Worm (Caenorhabditis elegans): ENCODE data around the gene F58B4.2.

F58B4.2 gene

DNA sequence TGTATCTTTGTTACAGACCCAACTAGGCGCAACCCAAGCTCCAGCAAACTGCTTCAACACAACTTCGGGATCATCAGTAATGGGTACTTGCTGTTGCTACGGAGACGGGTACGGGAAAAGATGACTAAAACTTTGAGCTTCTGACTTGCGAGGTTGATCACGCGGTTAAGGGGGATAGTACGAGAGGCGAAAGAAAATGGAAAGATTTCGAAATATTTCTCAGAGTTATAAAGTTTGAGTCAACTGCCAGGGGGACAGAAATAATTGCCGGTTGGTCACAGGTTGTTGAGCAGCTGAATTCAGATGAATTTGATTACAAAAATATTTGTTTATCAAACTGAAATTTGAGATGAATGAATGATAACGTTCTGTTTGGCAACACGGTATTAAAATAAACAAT, 7.4 kb upstream of the F58B4.2 start:
- TF ChIP-seq madf-2 (tag; optimal IDR thresholded peaks at IDR 0.05) (no peak), ttx-3 (tag; optimal IDR thresholded peaks at IDR 0.05) (no peak), nhr-232 (tag; optimal IDR thresholded peaks at IDR 0.05) (no peak), T23F11.4 (GFP tag; optimal IDR thresholded peaks at IDR 0.05) (no peak), gmeb-2 (tag; optimal IDR thresholded peaks at IDR 0.05) (no peak), ceh-34 (tag; optimal IDR thresholded peaks at IDR 0.05) (no peak), hlh-6 (tag; optimal IDR thresholded peaks at IDR 0.05) (no peak), C38D4.7 (GFP tag; optimal IDR thresholded peaks at IDR 0.05) (no peak), unc-55 (GFP tag; optimal IDR thresholded peaks at IDR 0.05) (no peak), nhr-11 (tag; optimal IDR thresholded peaks at IDR 0.05) (no peak), nfya-1 (tag; optimal IDR thresholded peaks at IDR 0.05) (no peak), ceh-9 (tag; optimal IDR thresholded peaks at IDR 0.05) (no peak), ceh-18 (tag; optimal IDR thresholded peaks at IDR 0.05) (no peak), unc-86 (tag; optimal IDR thresholded peaks at IDR 0.05) (no peak)

- TF ChIP-seq fkh-10 (GFP tag; optimal IDR thresholded peaks at IDR 0.05) (no peak), dve-1 (tag; optimal IDR thresholded peaks at IDR 0.05) (no peak), lim-6 (tag; optimal IDR thresholded peaks at IDR 0.05) (no peak), pha-4 (tag; optimal IDR thresholded peaks at IDR 0.05) (no peak), zip-5 (tag; optimal IDR thresholded peaks at IDR 0.05) (no peak), pag-3 (tag; optimal IDR thresholded peaks at IDR 0.05; ENCODE audit: borderline replicate concordance) (no peak), hlh-30 (tag; optimal IDR thresholded peaks at IDR 0.05; ENCODE audit: insufficient read depth) (no peak), ceh-24 (tag; optimal IDR thresholded peaks at IDR 0.05) (no peak), tbx-7 (tag; optimal IDR thresholded peaks at IDR 0.05) (no peak), ttx-3 (tag; optimal IDR thresholded peaks at IDR 0.05) (no peak), unc-42 (tag; optimal IDR thresholded peaks at IDR 0.05) (no peak), K02D7.2 (tag; optimal IDR thresholded peaks at IDR 0.05) (no peak), fax-1 (tag; optimal IDR thresholded peaks at IDR 0.05) (no peak), Y22D7AL.16 (tag; optimal IDR thresholded peaks at IDR 0.05) (no peak), ref-2 (tag; optimal IDR thresholded peaks at IDR 0.05) (no peak)
Observed at ce11 chrV:10924731-10925130, 6.5 kb upstream of the F58B4.2 start, which contains the start of gene F58B4.6. Gene F58B4.6, plus strand, starts transcription at chrV:10925031.

- TF ChIP-seq mec-3 (tag; optimal IDR thresholded peaks at IDR 0.05; ENCODE audit: borderline replicate concordance) (no peak), ttx-3 (tag; optimal IDR thresholded peaks at IDR 0.05) (no peak), lin-11 (tag; optimal IDR thresholded peaks at IDR 0.05) (no peak), elt-2 (tag; optimal IDR thresholded peaks at IDR 0.05) (no peak), tbx-2 (tag; optimal IDR thresholded peaks at IDR 0.05) (no peak), ref-2 (tag; optimal IDR thresholded peaks at IDR 0.05) (no peak), K02D7.2 (tag; optimal IDR thresholded peaks at IDR 0.05) (no peak), che-1 (tag; optimal IDR thresholded peaks at IDR 0.05) (no peak), C08G9.2 (tag; optimal IDR thresholded peaks at IDR 0.05) (no peak), ets-4 (tag; optimal IDR thresholded peaks at IDR 0.05) (no peak)
Observed at ce11 chrV:10923229-10923628, 5.0 kb upstream of the F58B4.2 start, which contains the start of gene F58B4.7. Gene F58B4.7, minus strand, starts transcription at chrV:10923329.

- TF ChIP-seq pqm-1 (tag; optimal IDR thresholded peaks at IDR 0.05), result no peak
- TF ChIP-seq Y22D7AL.16 (tag; optimal IDR thresholded peaks at IDR 0.05), result no peak
- TF ChIP-seq unc-55 (GFP tag; optimal IDR thresholded peaks at IDR 0.05), result no peak
- TF ChIP-seq K09A11.1 (tag; optimal IDR thresholded peaks at IDR 0.05; ENCODE audit: insufficient read depth), result no peak
- TF ChIP-seq npax-4 (tag; optimal IDR thresholded peaks at IDR 0.05), result no peak
- no peak for TF ChIP-seq ceh-6 (GFP tag; optimal IDR thresholded peaks at IDR 0.05)
- TF ChIP-seq mec-3 (tag; optimal IDR thresholded peaks at IDR 0.05; ENCODE audit: borderline replicate concordance), result no peak
- no peak for TF ChIP-seq ceh-22 (tag; optimal IDR thresholded peaks at IDR 0.05)
- TF ChIP-seq ztf-16 (tag; optimal IDR thresholded peaks at IDR 0.05), result no peak
- no peak for TF ChIP-seq ceh-45 (GFP tag; IDR thresholded peaks at IDR 0.05)
- TF ChIP-seq ceh-14 (tag; optimal IDR thresholded peaks at IDR 0.05), result no peak
- no peak for TF ChIP-seq ahr-1 (tag; optimal IDR thresholded peaks at IDR 0.05)
Observed at ce11 chrV:10921747-10922146, 3.5 kb upstream of the F58B4.2 start, which contains the start of gene nas-31. Gene nas-31, minus strand, starts transcription at chrV:10921847.
